Worm (Caenorhabditis elegans): Measurements from ENCODE around the gene gphr-1.

ce11 chrIII:12202437-12202836, 16.4 kb upstream of the gphr-1 start, which contains the start of gene osm-12:
- TF ChIP-seq T22C8.4 (GFP tag; IDR thresholded peaks at IDR 0.05): no peak
- no peak for TF ChIP-seq tab-1 (GFP tag; IDR thresholded peaks at IDR 0.05)
- TF ChIP-seq med-1 (GFP tag; optimal IDR thresholded peaks at IDR 0.05; ENCODE audit: insufficient read depth): no peak
- TF ChIP-seq klf-2 (GFP tag; conservative IDR thresholded peaks at IDR 0.05): no peak
- TF ChIP-seq ztf-23 (GFP tag; IDR thresholded peaks at IDR 0.05): no peak
- TF ChIP-seq ref-1 (GFP tag; conservative IDR thresholded peaks at IDR 0.05): no peak
- TF ChIP-seq cog-1 (tag; optimal IDR thresholded peaks at IDR 0.05): no peak
